Worm (Caenorhabditis elegans) whole organism, L3 larva: ENCODE results near the gene R105.1.

Experiments used
- R02D3.7 ChIP-seq: fragments of 150-350 bp; optimal IDR thresholded peaks from 2 replicates; lab custom pipeline; 2014; ENCODE audit warnings: missing biosample characterization, missing genetic modification characterization
- ZK546.5 ChIP-seq: sonication (generic microtip); optimal IDR thresholded peaks from 2 replicates; lab custom pipeline; 2017; ENCODE audit warnings: missing biosample characterization, missing genetic modification characterization
- aly-2 ChIP-seq: fragments of 150-350 bp; optimal IDR thresholded peaks from 2 replicates; lab custom pipeline; 2014; ENCODE audit warnings: missing biosample characterization, missing genetic modification characterization
- ama-1 ChIP-seq: fragments of 150-350 bp; optimal IDR thresholded peaks from 2 replicates; lab custom pipeline; 2018
- ceh-16 ChIP-seq: sonication (generic microtip); optimal IDR thresholded peaks from 2 replicates; lab custom pipeline; 2017; ENCODE audit warnings: missing biosample characterization, missing genetic modification characterization
- ceh-28 ChIP-seq: fragments of 150-350 bp; optimal IDR thresholded peaks from 2 replicates; lab custom pipeline; 2014; ENCODE audit warnings: missing biosample characterization, missing genetic modification reagents, missing genetic modification characterization
- ceh-82 ChIP-seq: fragments of 150-350 bp; optimal IDR thresholded peaks from 2 replicates; lab custom pipeline; 2014; ENCODE audit warnings: missing biosample characterization, missing genetic modification characterization
- ceh-9 ChIP-seq: sonication (generic microtip); optimal IDR thresholded peaks from 2 replicates; lab custom pipeline; 2018; ENCODE audit warnings: missing biosample characterization, missing genetic modification characterization
- daf-12 ChIP-seq: fragments of 150-350 bp; optimal IDR thresholded peaks from 2 replicates; lab custom pipeline; 2014; ENCODE audit warnings: missing biosample characterization, missing genetic modification reagents, missing genetic modification characterization
- elt-2 ChIP-seq: sonication (generic microtip); optimal IDR thresholded peaks from 2 replicates; lab custom pipeline; 2016; ENCODE audit warnings: missing genetic modification reagents, mild to moderate bottlenecking, missing genetic modification characterization, missing compliant biosample characterization
- elt-3 ChIP-seq, 3 experiments: fragments of 150-350 bp in 1 of 3; sonication (generic microtip) in 2 of 3; optimal IDR thresholded peaks; 2 replicates in 2 of 3; 4 replicates in 1 of 3; lab custom pipeline; 2014 to 2017; ENCODE audit warnings: missing biosample characterization in 3 of 3, missing genetic modification characterization in 3 of 3
- fkh-10 ChIP-seq: sonication (generic microtip); optimal IDR thresholded peaks from 2 replicates; lab custom pipeline; 2017; ENCODE audit warnings: missing biosample characterization, missing genetic modification reagents, missing genetic modification characterization
- fkh-2 ChIP-seq: fragments of 150-350 bp; optimal IDR thresholded peaks from 2 replicates; lab custom pipeline; 2014; ENCODE audit warnings: missing biosample characterization, missing genetic modification reagents, missing genetic modification characterization
- fos-1 ChIP-seq: fragments of 150-350 bp; optimal IDR thresholded peaks from 2 replicates; lab custom pipeline; 2014; ENCODE audit warnings: missing biosample characterization, missing genetic modification characterization
- hmg-11 ChIP-seq: sonication (generic microtip); optimal IDR thresholded peaks from 2 replicates; lab custom pipeline; 2016; ENCODE audit warnings: missing genetic modification characterization, missing compliant biosample characterization
- jun-1 ChIP-seq: fragments of 150-350 bp; optimal IDR thresholded peaks from 2 replicates; lab custom pipeline; 2014; ENCODE audit warnings: missing biosample characterization, missing genetic modification reagents, missing genetic modification characterization
- lin-15B ChIP-seq: fragments of 150-350 bp; optimal IDR thresholded peaks from 2 replicates; lab custom pipeline; 2014; ENCODE audit warnings: missing biosample characterization, missing genetic modification characterization
- lin-39 ChIP-seq: fragments of 150-350 bp; optimal IDR thresholded peaks from 2 replicates; lab custom pipeline; 2018; ENCODE audit warnings: missing biosample characterization, missing genetic modification reagents, missing genetic modification characterization
- mdl-1 ChIP-seq: fragments of 150-350 bp; optimal IDR thresholded peaks from 2 replicates; lab custom pipeline; 2014; ENCODE audit warnings: missing biosample characterization, missing genetic modification characterization
- nfya-1 ChIP-seq: sonication (generic microtip); optimal IDR thresholded peaks from 2 replicates; lab custom pipeline; 2017; ENCODE audit warnings: missing genetic modification characterization, mild to moderate bottlenecking, missing compliant biosample characterization, antibody characterized with exemption, moderate library complexity; ENCODE audit not compliant: insufficient read depth
- nhr-12 ChIP-seq: fragments of 150-350 bp; optimal IDR thresholded peaks from 2 replicates; lab custom pipeline; 2014; ENCODE audit warnings: missing biosample characterization, missing genetic modification characterization
- nhr-76 ChIP-seq: fragments of 150-350 bp; sonication (generic microtip); optimal IDR thresholded peaks from 5 replicates; lab custom pipeline; 2014; ENCODE audit warnings: missing biosample characterization, missing genetic modification characterization
- nhr-77 ChIP-seq: fragments of 150-350 bp; optimal IDR thresholded peaks from 2 replicates; lab custom pipeline; 2014; ENCODE audit warnings: missing biosample characterization, missing genetic modification characterization
- pha-4 ChIP-seq: fragments of 150-350 bp; optimal IDR thresholded peaks from 2 replicates; lab custom pipeline; 2014; ENCODE audit warnings: missing biosample characterization, missing genetic modification reagents, missing genetic modification characterization
- pqm-1 ChIP-seq: fragments of 150-350 bp; optimal IDR thresholded peaks from 2 replicates; lab custom pipeline; 2017; ENCODE audit warnings: missing biosample characterization, missing genetic modification characterization, inconsistent platforms
- sea-2 ChIP-seq: fragments of 150-350 bp; sonication (generic microtip); optimal IDR thresholded peaks from 4 replicates; lab custom pipeline; 2014; ENCODE audit warnings: missing biosample characterization, missing genetic modification reagents, missing genetic modification characterization
- skn-1 ChIP-seq: fragments of 150-350 bp; optimal IDR thresholded peaks from 2 replicates; lab custom pipeline; 2014; ENCODE audit warnings: missing biosample characterization, missing genetic modification characterization
- snpc-4 ChIP-seq: fragments of 150-350 bp; optimal IDR thresholded peaks from 2 replicates; lab custom pipeline; 2014; ENCODE audit warnings: missing biosample characterization, missing genetic modification characterization
- tbx-2 ChIP-seq: sonication (generic microtip); optimal IDR thresholded peaks from 2 replicates; lab custom pipeline; 2016; ENCODE audit warnings: mild to moderate bottlenecking, missing genetic modification characterization, missing compliant biosample characterization
- unc-39 ChIP-seq: sonication (generic microtip); optimal IDR thresholded peaks from 4 replicates; lab custom pipeline; 2017; ENCODE audit warnings: missing biosample characterization, missing genetic modification characterization
- unc-62 ChIP-seq: fragments of 150-350 bp; sonication (generic microtip); optimal IDR thresholded peaks from 4 replicates; lab custom pipeline; 2014; ENCODE audit warnings: missing biosample characterization, missing genetic modification reagents, missing genetic modification characterization
- zag-1 ChIP-seq: fragments of 150-350 bp; optimal IDR thresholded peaks from 2 replicates; lab custom pipeline; 2014; ENCODE audit warnings: missing biosample characterization, missing genetic modification characterization
- ztf-11 ChIP-seq: fragments of 150-350 bp; optimal IDR thresholded peaks from 2 replicates; lab custom pipeline; 2014; ENCODE audit warnings: missing biosample characterization, missing genetic modification characterization
- ztf-4 ChIP-seq: fragments of 150-350 bp; optimal IDR thresholded peaks from 2 replicates; lab custom pipeline; 2014; ENCODE audit warnings: missing biosample characterization, missing genetic modification characterization

The R105.1 gene

ce11 chrIV:4599352-4600004 lies 34.0 kb upstream of the R105.1 start, which contains the start of gene F19C7.2:
TSS of gene F19C7.2 (plus strand) at chrIV:4599954.
- TF ChIP-seq pha-4 (tag; lab: Kevin White, UChicago) = no peak
- TF ChIP-seq ceh-9 = no peak
- TF ChIP-seq fkh-2 = no peak
- no peak for TF ChIP-seq mdl-1 (tag; lab: Kevin White, UChicago)
- TF ChIP-seq elt-2 (tag; lab: Kevin White, UChicago) = peak; percentile 67
- no peak for TF ChIP-seq jun-1 (tag; lab: Kevin White, UChicago)
- no peak for TF ChIP-seq ZK546.5 (tag; lab: Kevin White, UChicago)
- no peak for TF ChIP-seq daf-12
- no peak for TF ChIP-seq ztf-4
- no peak for TF ChIP-seq ztf-11 (tag; lab: Kevin White, UChicago)
- no peak for TF ChIP-seq fkh-10 (GFP tag; lab: Kevin White, UChicago)
- peak; percentile 66 for TF ChIP-seq pqm-1 (tag; lab: Kevin White, UChicago)

- TF ChIP-seq nfya-1 (tag; lab: Kevin White, UChicago) (no peak), lin-15B (tag; lab: Kevin White, UChicago) (no peak), snpc-4 (no peak), nhr-12 (tag; lab: Kevin White, UChicago) (no peak), tbx-2 (tag; lab: Kevin White, UChicago) (no peak), zag-1 (no peak), unc-62 (GFP tag; lab: Kevin White, UChicago) (no peak), aly-2 (tag; lab: Kevin White, UChicago) (no peak), ceh-16 (no peak), ztf-11 (tag; lab: Kevin White, UChicago) (no peak), daf-12 (no peak), ceh-82 (tag; lab: Kevin White, UChicago) (no peak), hmg-11 (no peak), ZK546.5 (tag; lab: Kevin White, UChicago) (no peak), fos-1 (tag; lab: Kevin White, UChicago) (no peak), nhr-76 (no peak), elt-2 (tag; lab: Kevin White, UChicago) (no peak), nhr-77 (no peak), mdl-1 (tag; lab: Kevin White, UChicago) (no peak)
These were observed 30.9 kb upstream of the R105.1 start, which contains the start of gene F19C7.4 for ce11 chrIV:4602565-4602964. TSS of gene F19C7.4 (plus strand) at chrIV:4602865.

ce11 chrIV:4605608-4606007 lies 27.9 kb upstream of the R105.1 start, which contains the start of gene nspg-10:
TSS of gene nspg-10 (plus strand) at chrIV:4605786.
- TF ChIP-seq pqm-1 (tag; lab: Kevin White, UChicago) = peak; percentile 42
- TF ChIP-seq fos-1 (tag; lab: Kevin White, UChicago) = no peak
- TF ChIP-seq ceh-28 = no peak
- TF ChIP-seq pha-4 (tag; lab: Kevin White, UChicago) = no peak
- TF ChIP-seq elt-2 (tag; lab: Kevin White, UChicago) = peak; percentile 73
- TF ChIP-seq R02D3.7 = no peak

ce11 chrIV:4608661-4609060 lies 24.8 kb upstream of the R105.1 start:
- no peak for TF ChIP-seq ceh-28

- TF ChIP-seq fos-1 (tag; lab: Kevin White, UChicago) (no peak), skn-1 (tag; lab: Kevin White, UChicago) (no peak), aly-2 (tag; lab: Kevin White, UChicago) (no peak), pha-4 (tag; lab: Kevin White, UChicago) (no peak), ztf-4 (no peak), daf-12 (no peak), fkh-2 (no peak), unc-39 (tag; lab: Kevin White, UChicago) (no peak), ZK546.5 (tag; lab: Kevin White, UChicago) (no peak), ceh-9 (no peak), ama-1 (no peak), tbx-2 (tag; lab: Kevin White, UChicago) (no peak)
These were observed 23.9 kb upstream of the R105.1 start, which contains the start of gene col-110 for ce11 chrIV:4609568-4609967. TSS of gene col-110 (minus strand) at chrIV:4609668.

ce11 chrIV:4611740-4612139 lies 21.8 kb upstream of the R105.1 start:
- no peak for TF ChIP-seq ceh-82 (tag; lab: Kevin White, UChicago)
- no peak for TF ChIP-seq elt-3 (tag; optimal IDR thresholded peaks at IDR 0.05; lab: Kevin White, UChicago)
- no peak for TF ChIP-seq lin-39 (tag; lab: Kevin White, UChicago)
- TF ChIP-seq ceh-16 = no peak
- TF ChIP-seq tbx-2 (tag; lab: Kevin White, UChicago) = no peak
- no peak for TF ChIP-seq nhr-77
- TF ChIP-seq unc-39 (tag; lab: Kevin White, UChicago) = no peak
- TF ChIP-seq sea-2 = no peak
